Worm (Caenorhabditis elegans): ENCODE measurements around the gene C18H7.1.

Gene C18H7.1

ce11 chrIV:584039-584438 is 31.3 kb upstream of the C18H7.1 start:
- no peak for TF ChIP-seq mls-2 (tag; optimal IDR thresholded peaks at IDR 0.05)
- TF ChIP-seq lin-13 (tag; optimal IDR thresholded peaks at IDR 0.05) = no peak
- no peak for TF ChIP-seq nhr-2 (tag; optimal IDR thresholded peaks at IDR 0.05)
- no peak for TF ChIP-seq ceh-39 (tag; optimal IDR thresholded peaks at IDR 0.05)
- TF ChIP-seq nhr-12 (tag; optimal IDR thresholded peaks at IDR 0.05) = no peak

ce11 chrIV:587729-588128 is 27.6 kb upstream of the C18H7.1 start, which contains the start of gene C18H7.12:
TSS of gene C18H7.12 (minus strand) at chrIV:587829.
- no peak for TF ChIP-seq lin-32 (GFP tag; optimal IDR thresholded peaks at IDR 0.05)
- TF ChIP-seq nhr-2 (tag; optimal IDR thresholded peaks at IDR 0.05) = no peak
- no peak for TF ChIP-seq mab-5 (tag; optimal IDR thresholded peaks at IDR 0.05)
- no peak for TF ChIP-seq pha-4 (tag; optimal IDR thresholded peaks at IDR 0.05)
- TF ChIP-seq mep-1 (tag; optimal IDR thresholded peaks at IDR 0.05) = no peak
- no peak for TF ChIP-seq nhr-76 (tag; optimal IDR thresholded peaks at IDR 0.05)
- TF ChIP-seq ces-1 (GFP tag; optimal IDR thresholded peaks at IDR 0.05) = no peak
- TF ChIP-seq ztf-11 (tag; optimal IDR thresholded peaks at IDR 0.05) = no peak
- no peak for TF ChIP-seq zip-8 (tag; optimal IDR thresholded peaks at IDR 0.05)
- TF ChIP-seq unc-39 (tag; optimal IDR thresholded peaks at IDR 0.05) = no peak
- TF ChIP-seq nhr-12 (tag; optimal IDR thresholded peaks at IDR 0.05) = no peak
- no peak for TF ChIP-seq ceh-83 (GFP tag; optimal IDR thresholded peaks at IDR 0.05)
- no peak for TF ChIP-seq sem-2 (GFP tag; optimal IDR thresholded peaks at IDR 0.05)
- no peak for TF ChIP-seq M03D4.4 (tag; optimal IDR thresholded peaks at IDR 0.05)
- TF ChIP-seq unc-120 (tag; optimal IDR thresholded peaks at IDR 0.05; ENCODE audit: poor library complexity, severe bottlenecking) = no peak
- TF ChIP-seq mls-2 (tag; optimal IDR thresholded peaks at IDR 0.05) = no peak
- no peak for TF ChIP-seq lin-13 (tag; optimal IDR thresholded peaks at IDR 0.05)
- no peak for TF ChIP-seq nhr-237 (tag; optimal IDR thresholded peaks at IDR 0.05)
- TF ChIP-seq lsy-2 (tag; optimal IDR thresholded peaks at IDR 0.05) = no peak
- TF ChIP-seq cnd-1 (tag; optimal IDR thresholded peaks at IDR 0.05) = no peak

ce11 chrIV:592382-592781 is 23.0 kb upstream of the C18H7.1 start, which contains the start of gene C18H7.6:
TSS of gene C18H7.6 (minus strand) at chrIV:592485.
- TF ChIP-seq nhr-237 (tag; optimal IDR thresholded peaks at IDR 0.05) (no peak), lsy-2 (tag; optimal IDR thresholded peaks at IDR 0.05) (no peak), mep-1 (tag; optimal IDR thresholded peaks at IDR 0.05) (no peak), sptf-1 (tag; optimal IDR thresholded peaks at IDR 0.05) (no peak), ces-1 (GFP tag; optimal IDR thresholded peaks at IDR 0.05) (no peak), snpc-4 (tag; optimal IDR thresholded peaks at IDR 0.05) (no peak), ztf-11 (tag; optimal IDR thresholded peaks at IDR 0.05) (no peak), nhr-76 (tag; optimal IDR thresholded peaks at IDR 0.05) (no peak)

ce11 chrIV:593029-593428 is 22.3 kb upstream of the C18H7.1 start, which contains the start of gene C18H7.4:
TSS of gene C18H7.4 (plus strand) at chrIV:593329.
- TF ChIP-seq ham-2 (GFP tag; optimal IDR thresholded peaks at IDR 0.05) = no peak
- no peak for TF ChIP-seq flh-1 (GFP tag; optimal IDR thresholded peaks at IDR 0.05)
- no peak for TF ChIP-seq unc-120 (tag; optimal IDR thresholded peaks at IDR 0.05; ENCODE audit: poor library complexity, severe bottlenecking)
- no peak for TF ChIP-seq unc-39 (tag; optimal IDR thresholded peaks at IDR 0.05)
- TF ChIP-seq elt-3 (tag; optimal IDR thresholded peaks at IDR 0.05) = no peak
- TF ChIP-seq ces-1 (GFP tag; optimal IDR thresholded peaks at IDR 0.05) = no peak
- TF ChIP-seq ztf-11 (tag; optimal IDR thresholded peaks at IDR 0.05) = no peak
- TF ChIP-seq sem-2 (GFP tag; optimal IDR thresholded peaks at IDR 0.05) = no peak

ce11 chrIV:594840-595239 is 20.5 kb upstream of the C18H7.1 start:
- TF ChIP-seq snpc-4 (tag; optimal IDR thresholded peaks at IDR 0.05) = no peak
- no peak for TF ChIP-seq sem-2 (GFP tag; optimal IDR thresholded peaks at IDR 0.05)
- TF ChIP-seq mep-1 (tag; optimal IDR thresholded peaks at IDR 0.05) = no peak
- TF ChIP-seq bed-3 (GFP tag; optimal IDR thresholded peaks at IDR 0.05) = no peak
- TF ChIP-seq nhr-12 (tag; optimal IDR thresholded peaks at IDR 0.05) = no peak
- TF ChIP-seq lsy-2 (tag; optimal IDR thresholded peaks at IDR 0.05) = no peak
- no peak for TF ChIP-seq mls-2 (tag; optimal IDR thresholded peaks at IDR 0.05)

ce11 chrIV:596292-596952 is 18.9 kb upstream of the C18H7.1 start, which contains the start of the genes C18H7.7 and C18H7.11:
TSS of gene C18H7.7 (minus strand) at chrIV:596392.
TSS of gene C18H7.11 (plus strand) at chrIV:596902.
- TF ChIP-seq cnd-1 (tag; optimal IDR thresholded peaks at IDR 0.05) (no peak), mep-1 (tag; optimal IDR thresholded peaks at IDR 0.05) (no peak), nhr-2 (tag; optimal IDR thresholded peaks at IDR 0.05) (no peak), lin-13 (tag; optimal IDR thresholded peaks at IDR 0.05) (no peak), ceh-83 (GFP tag; optimal IDR thresholded peaks at IDR 0.05) (no peak), blmp-1 (tag; optimal IDR thresholded peaks at IDR 0.05) (no peak), hlh-1 (tag; optimal IDR thresholded peaks at IDR 0.05) (no peak)

All from whole organism, mixed stage, embryonic.